Fruit fly (Drosophila melanogaster) whole organism, adult: Measurements from ENCODE around the gene Nckx30C.

Experiments
- CG11617 ChIP-seq: fragments of 200-800 bp; sonication (Bioruptor generic); optimal IDR thresholded peaks from 2 replicates; lab custom pipeline; 2017; ENCODE audit warnings: mild to moderate bottlenecking, missing biosample characterization, missing genetic modification reagents, missing genetic modification characterization
- CG14711 ChIP-seq: fragments of 200-800 bp; sonication (Bioruptor generic); optimal IDR thresholded peaks from 2 replicates; lab custom pipeline; 2018; ENCODE audit warnings: missing biosample characterization, mild to moderate bottlenecking, missing genetic modification characterization, moderate library complexity
- CG7045 ChIP-seq: fragments of 200-800 bp; sonication (Bioruptor generic); optimal IDR thresholded peaks from 2 replicates; lab custom pipeline; 2017; ENCODE audit warnings: missing biosample characterization, mild to moderate bottlenecking, missing genetic modification characterization
- Crg-1 ChIP-seq: fragments of 200-800 bp; sonication (Bioruptor generic); optimal IDR thresholded peaks from 2 replicates; lab custom pipeline; 2016; ENCODE audit warnings: missing biosample characterization, missing genetic modification characterization
- bab1 ChIP-seq: fragments of 200-800 bp; sonication (Bioruptor generic); optimal IDR thresholded peaks from 3 replicates; lab custom pipeline; 2019; ENCODE audit warnings: missing biosample characterization, mild to moderate bottlenecking, missing genetic modification characterization, moderate library complexity
- cnc ChIP-seq, 2 experiments: fragments of >200 bp; optimal IDR thresholded peaks; 2 replicates each; lab custom pipeline; 2017
- kay ChIP-seq: fragments of 200-800 bp; sonication (Bioruptor generic); peaks from one replicate; lab custom pipeline; 2016; ENCODE audit warnings: missing biosample characterization, missing genetic modification characterization, borderline replicate concordance
- ovo ChIP-seq: fragments of 200-800 bp; sonication (Bioruptor generic); optimal IDR thresholded peaks from 2 replicates; lab custom pipeline; 2016; ENCODE audit warnings: missing biosample characterization, missing genetic modification characterization
- pad ChIP-seq: fragments of 200-800 bp; sonication (Bioruptor generic); optimal IDR thresholded peaks from 3 replicates; lab custom pipeline; 2017; ENCODE audit warnings: missing biosample characterization, missing genetic modification characterization, mild to moderate bottlenecking, moderate library complexity, missing genetic modification reagents

dm6 chr2L:9774980-9775628 lies 28.8 kb upstream of the Nckx30C start, which contains the start of the genes ppk11 and ppk16:
- TF ChIP-seq pad (GFP tag; lab: Kevin White, UChicago) (no peak), Crg-1 (GFP tag; lab: Kevin White, UChicago) (peak; percentile 10), CG7045 (GFP tag; lab: Kevin White, UChicago) (no peak), bab1 (GFP tag; lab: Kevin White, UChicago) (no peak), kay (GFP tag; lab: Kevin White, UChicago) (peak; percentile 35), cnc (optimal IDR thresholded peaks at IDR 0.05; lab: Kevin White, UChicago) (no peak), CG11617 (GFP tag; lab: Kevin White, UChicago) (peak; percentile 16), ovo (GFP tag; lab: Kevin White, UChicago) (peak; percentile 2), CG14711 (tag; lab: Kevin White, UChicago) (peak; percentile 16)
